Fruit fly (Drosophila melanogaster): ENCODE data around the gene tgo.

Gene tgo

dm6 chr3R:9050519-9051119 is 30.8 kb upstream of the tgo start, which contains the start of gene Nmdmc (continued):
- TF ChIP-seq CG30020 (tag; optimal IDR thresholded peaks at IDR 0.05) (peak; percentile 14), TFAM (GFP tag; optimal IDR thresholded peaks at IDR 0.05) (no peak), slp2 (GFP tag; optimal IDR thresholded peaks at IDR 0.05) (no peak), Tbp (GFP tag; optimal IDR thresholded peaks at IDR 0.05) (peak; percentile 58), Neu2 (GFP tag; optimal IDR thresholded peaks at IDR 0.05; ENCODE audit: borderline replicate concordance) (no peak), CG8290 (GFP tag; optimal IDR thresholded peaks at IDR 0.05) (no peak), CG8290 (tag; optimal IDR thresholded peaks at IDR 0.05) (no peak), pnt (GFP tag; optimal IDR thresholded peaks at IDR 0.05) (no peak), CG10321 (GFP tag; IDR thresholded peaks at IDR 0.05) (no peak), YL-1 (GFP tag; optimal IDR thresholded peaks at IDR 0.05) (peak; percentile 38), mirr (GFP tag; optimal IDR thresholded peaks at IDR 0.05) (no peak), ci (GFP tag; IDR thresholded peaks at IDR 0.05) (no peak), zen (tag; optimal IDR thresholded peaks at IDR 0.05) (peak; percentile 8), CG4424 (GFP tag; optimal IDR thresholded peaks at IDR 0.05) (no peak), tap (tag; optimal IDR thresholded peaks at IDR 0.05) (no peak), CG34376 (GFP tag; optimal IDR thresholded peaks at IDR 0.05) (peak; percentile 26), stwl (tag; optimal IDR thresholded peaks at IDR 0.05) (peak; percentile 77), Sry-β (GFP tag; optimal IDR thresholded peaks at IDR 0.05) (no peak), CG8388 (GFP tag; optimal IDR thresholded peaks at IDR 0.05) (no peak), CG18599 (GFP tag; optimal IDR thresholded peaks at IDR 0.05) (no peak), Hmr (GFP tag; optimal IDR thresholded peaks at IDR 0.05) (no peak), CG18476 (GFP tag; optimal IDR thresholded peaks at IDR 0.05) (no peak), C15 (GFP tag; IDR thresholded peaks at IDR 0.05) (no peak), CG12769 (tag; optimal IDR thresholded peaks at IDR 0.05) (no peak), CG9797 (GFP tag; optimal IDR thresholded peaks at IDR 0.05) (peak; percentile 90), gfzf (GFP tag; optimal IDR thresholded peaks at IDR 0.05) (peak; percentile 95), sc (optimal IDR thresholded peaks at IDR 0.05) (no peak), sc (GFP tag; optimal IDR thresholded peaks at IDR 0.05) (no peak), Hsf (GFP tag; optimal IDR thresholded peaks at IDR 0.05) (no peak), CG1603 (tag; optimal IDR thresholded peaks at IDR 0.05) (peak; percentile 60), grau (tag; optimal IDR thresholded peaks at IDR 0.05) (peak; percentile 23), Blimp-1 (GFP tag; optimal IDR thresholded peaks at IDR 0.05) (peak; percentile 50), trem (tag; optimal IDR thresholded peaks at IDR 0.05) (peak; percentile 74), Kr (GFP tag; optimal IDR thresholded peaks at IDR 0.05) (peak; percentile 1), CG15514 (GFP tag; optimal IDR thresholded peaks at IDR 0.05) (peak; percentile 69), CTCF (GFP tag; optimal IDR thresholded peaks at IDR 0.05) (peak; percentile 18), CG6854 (GFP tag; optimal IDR thresholded peaks at IDR 0.05) (no peak), Dad (GFP tag; optimal IDR thresholded peaks at IDR 0.05) (no peak), Sin3A (optimal IDR thresholded peaks at IDR 0.05) (peak; percentile 77), nom (GFP tag; optimal IDR thresholded peaks at IDR 0.05) (peak; percentile 40), BEAF-32 (GFP tag; optimal IDR thresholded peaks at IDR 0.05) (peak; percentile 44), CG32767 (GFP tag; IDR thresholded peaks at IDR 0.05) (no peak), CG10543 (GFP tag; optimal IDR thresholded peaks at IDR 0.05) (no peak), zen2 (GFP tag; IDR thresholded peaks at IDR 0.05; ENCODE audit: partially characterized antibody) (no peak), abd-A (tag; optimal IDR thresholded peaks at IDR 0.05) (peak; percentile 81), hbn (GFP tag; IDR thresholded peaks at IDR 0.05; ENCODE audit: partially characterized antibody) (no peak), chinmo (GFP tag; IDR thresholded peaks at IDR 0.05; ENCODE audit: partially characterized antibody) (no peak), sim (GFP tag; IDR thresholded peaks at IDR 0.05) (no peak), CG14710 (tag; optimal IDR thresholded peaks at IDR 0.05) (peak; percentile 80), bsh (GFP tag; optimal IDR thresholded peaks at IDR 0.05) (no peak)

All from whole organism, embryonic.